Fruit fly (Drosophila melanogaster) whole organism, adult: ENCODE results near the gene VAChT.

ENCODE experiments used
- CG11617 ChIP-seq: fragments of 200-800 bp; sonication (Bioruptor generic); optimal IDR thresholded peaks from 2 replicates; lab custom pipeline; 2017; ENCODE audit warnings: mild to moderate bottlenecking, missing biosample characterization, missing genetic modification reagents, missing genetic modification characterization
- CG12768 ChIP-seq: fragments of 200-800 bp; sonication (Bioruptor generic); optimal IDR thresholded peaks from 2 replicates; lab custom pipeline; 2017; ENCODE audit warnings: missing biosample characterization, missing genetic modification characterization, mild to moderate bottlenecking, moderate library complexity, missing genetic modification reagents
- CG14711 ChIP-seq: fragments of 200-800 bp; sonication (Bioruptor generic); optimal IDR thresholded peaks from 2 replicates; lab custom pipeline; 2018; ENCODE audit warnings: missing biosample characterization, mild to moderate bottlenecking, missing genetic modification characterization, moderate library complexity
- CG1620 ChIP-seq: fragments of 200-800 bp; sonication (Bioruptor generic); optimal IDR thresholded peaks from 2 replicates; lab custom pipeline; 2016; ENCODE audit warnings: missing biosample characterization, missing genetic modification characterization
- CG33017 ChIP-seq: fragments of 200-800 bp; sonication (Bioruptor generic); optimal IDR thresholded peaks from 2 replicates; lab custom pipeline; 2018; ENCODE audit warnings: missing biosample characterization, mild to moderate bottlenecking, missing genetic modification characterization, moderate library complexity
- CG5204 ChIP-seq: fragments of 200-800 bp; sonication (Bioruptor generic); optimal IDR thresholded peaks from 2 replicates; lab custom pipeline; 2016; ENCODE audit warnings: missing biosample characterization, missing genetic modification characterization
- CG7045 ChIP-seq: fragments of 200-800 bp; sonication (Bioruptor generic); optimal IDR thresholded peaks from 2 replicates; lab custom pipeline; 2017; ENCODE audit warnings: missing biosample characterization, mild to moderate bottlenecking, missing genetic modification characterization
- CG7101 ChIP-seq: fragments of 200-800 bp; sonication (Bioruptor generic); optimal IDR thresholded peaks from 2 replicates; lab custom pipeline; 2018; ENCODE audit warnings: missing biosample characterization, mild to moderate bottlenecking, missing genetic modification characterization, moderate library complexity
- Clk ChIP-seq: fragments of 200-800 bp; sonication (Bioruptor generic); optimal IDR thresholded peaks from 2 replicates; lab custom pipeline; 2017; ENCODE audit warnings: missing biosample characterization, missing genetic modification characterization
- Crg-1 ChIP-seq: fragments of 200-800 bp; sonication (Bioruptor generic); optimal IDR thresholded peaks from 2 replicates; lab custom pipeline; 2016; ENCODE audit warnings: missing biosample characterization, missing genetic modification characterization
- Hr96 ChIP-seq: fragments of 200-800 bp; sonication (Bioruptor generic); optimal IDR thresholded peaks from 2 replicates; lab custom pipeline; 2016; ENCODE audit warnings: missing biosample characterization, missing genetic modification characterization
- Mnt ChIP-seq: fragments of 200-800 bp; sonication (Bioruptor generic); optimal IDR thresholded peaks from 2 replicates; lab custom pipeline; 2016; ENCODE audit warnings: missing biosample characterization, mild to moderate bottlenecking, missing genetic modification characterization
- bab1 ChIP-seq: fragments of 200-800 bp; sonication (Bioruptor generic); optimal IDR thresholded peaks from 3 replicates; lab custom pipeline; 2019; ENCODE audit warnings: missing biosample characterization, mild to moderate bottlenecking, missing genetic modification characterization, moderate library complexity
- cic ChIP-seq: fragments of 200-800 bp; sonication (Bioruptor generic); optimal IDR thresholded peaks from 2 replicates; lab custom pipeline; 2017; ENCODE audit warnings: missing biosample characterization, mild to moderate bottlenecking, missing genetic modification characterization, moderate library complexity
- cnc ChIP-seq, 2 experiments: fragments of >200 bp; optimal IDR thresholded peaks; 2 replicates each; lab custom pipeline; 2017
- kay ChIP-seq: fragments of 200-800 bp; sonication (Bioruptor generic); peaks from one replicate; lab custom pipeline; 2016; ENCODE audit warnings: missing biosample characterization, missing genetic modification characterization, borderline replicate concordance
- ovo ChIP-seq: fragments of 200-800 bp; sonication (Bioruptor generic); optimal IDR thresholded peaks from 2 replicates; lab custom pipeline; 2016; ENCODE audit warnings: missing biosample characterization, missing genetic modification characterization
- pad ChIP-seq: fragments of 200-800 bp; sonication (Bioruptor generic); optimal IDR thresholded peaks from 3 replicates; lab custom pipeline; 2017; ENCODE audit warnings: missing biosample characterization, missing genetic modification characterization, mild to moderate bottlenecking, moderate library complexity, missing genetic modification reagents
- tj ChIP-seq: fragments of 200-800 bp; sonication (Bioruptor generic); optimal IDR thresholded peaks from 3 replicates; lab custom pipeline; 2017; ENCODE audit warnings: missing biosample characterization, mild to moderate bottlenecking, missing genetic modification characterization, moderate library complexity
- toe ChIP-seq: fragments of 200-800 bp; sonication (Bioruptor generic); optimal IDR thresholded peaks from 2 replicates; lab custom pipeline; 2016; ENCODE audit warnings: missing biosample characterization, missing genetic modification characterization

Gene VAChT

dm6 chr3R:18739978-18740954 is 35.0 kb downstream of the VAChT start:
- TF ChIP-seq CG1620 (GFP tag; lab: Kevin White, UChicago) (no peak), Hr96 (peak; percentile 27), pad (GFP tag; lab: Kevin White, UChicago) (peak; percentile 90), Mnt (GFP tag; lab: Kevin White, UChicago) (peak; percentile 27), CG5204 (peak; percentile 5), toe (GFP tag; lab: Kevin White, UChicago) (no peak), CG33017 (peak; percentile 32), cic (GFP tag; lab: Kevin White, UChicago) (no peak), CG7101 (tag; lab: Kevin White, UChicago) (no peak), ovo (GFP tag; lab: Kevin White, UChicago) (no peak), CG11617 (GFP tag; lab: Kevin White, UChicago) (no peak), CG12768 (GFP tag; lab: Kevin White, UChicago) (peak; percentile 4), Clk (no peak), kay (peak; percentile 68), cnc (optimal IDR thresholded peaks at IDR 0.05; lab: Kevin White, UChicago) (no peak), CG7045 (GFP tag; lab: Kevin White, UChicago) (no peak), bab1 (no peak), CG14711 (no peak), Crg-1 (GFP tag; lab: Kevin White, UChicago) (no peak), tj (GFP tag; lab: Kevin White, UChicago) (peak; percentile 21)

dm6 chr3R:18741027-18741843 is 35.9 kb downstream of the VAChT start:
- no peak for TF ChIP-seq ovo (GFP tag; lab: Kevin White, UChicago)
- TF ChIP-seq cnc (optimal IDR thresholded peaks at IDR 0.05; lab: Kevin White, UChicago), result no peak
- TF ChIP-seq Hr96, result no peak
- peak; percentile 86 for TF ChIP-seq CG14711
- TF ChIP-seq CG11617 (GFP tag; lab: Kevin White, UChicago), result peak; percentile 18
- no peak for TF ChIP-seq CG1620 (GFP tag; lab: Kevin White, UChicago)
- TF ChIP-seq cic (GFP tag; lab: Kevin White, UChicago), result no peak
- TF ChIP-seq pad (GFP tag; lab: Kevin White, UChicago), result peak; percentile 71
- no peak for TF ChIP-seq kay
- peak; percentile 45 for TF ChIP-seq CG7045 (GFP tag; lab: Kevin White, UChicago)
- peak; percentile 91 for TF ChIP-seq bab1
- no peak for TF ChIP-seq CG5204
- TF ChIP-seq CG33017, result peak; percentile 36
- TF ChIP-seq CG7101 (tag; lab: Kevin White, UChicago), result peak; percentile 84
- TF ChIP-seq Mnt (GFP tag; lab: Kevin White, UChicago), result no peak
- TF ChIP-seq CG12768 (GFP tag; lab: Kevin White, UChicago), result peak; percentile 68
- no peak for TF ChIP-seq Crg-1 (GFP tag; lab: Kevin White, UChicago)

dm6 chr3R:18741844-18742187 is 36.5 kb downstream of the VAChT start:
- no peak for TF ChIP-seq CG11617 (GFP tag; lab: Kevin White, UChicago)
- no peak for TF ChIP-seq cic (GFP tag; lab: Kevin White, UChicago)
- TF ChIP-seq kay, result no peak
- TF ChIP-seq toe (GFP tag; lab: Kevin White, UChicago), result no peak
- TF ChIP-seq Hr96, result no peak
- no peak for TF ChIP-seq CG14711
- no peak for TF ChIP-seq ovo (GFP tag; lab: Kevin White, UChicago)
- no peak for TF ChIP-seq CG1620 (GFP tag; lab: Kevin White, UChicago)
- no peak for TF ChIP-seq CG5204
- TF ChIP-seq CG7101 (tag; lab: Kevin White, UChicago), result no peak
- TF ChIP-seq Clk, result no peak
- TF ChIP-seq CG12768 (GFP tag; lab: Kevin White, UChicago), result no peak
- TF ChIP-seq Crg-1 (GFP tag; lab: Kevin White, UChicago), result no peak
- no peak for TF ChIP-seq pad (GFP tag; lab: Kevin White, UChicago)
- TF ChIP-seq CG7045 (GFP tag; lab: Kevin White, UChicago), result no peak
- TF ChIP-seq CG33017, result no peak
- TF ChIP-seq Mnt (GFP tag; lab: Kevin White, UChicago), result no peak
- no peak for TF ChIP-seq cnc (optimal IDR thresholded peaks at IDR 0.05; lab: Kevin White, UChicago)
- no peak for TF ChIP-seq tj (GFP tag; lab: Kevin White, UChicago)
- no peak for TF ChIP-seq bab1

- TF ChIP-seq CG12768 (GFP tag; lab: Kevin White, UChicago) (peak; percentile 33), Hr96 (no peak), Crg-1 (GFP tag; lab: Kevin White, UChicago) (no peak), CG7101 (tag; lab: Kevin White, UChicago) (peak; percentile 41), CG33017 (no peak), CG5204 (no peak), Clk (no peak), pad (GFP tag; lab: Kevin White, UChicago) (peak; percentile 88), CG7045 (GFP tag; lab: Kevin White, UChicago) (no peak), tj (GFP tag; lab: Kevin White, UChicago) (peak; percentile 97), CG11617 (GFP tag; lab: Kevin White, UChicago) (peak; percentile 22), cnc (optimal IDR thresholded peaks at IDR 0.05; lab: Kevin White, UChicago) (no peak), CG1620 (GFP tag; lab: Kevin White, UChicago) (no peak), toe (GFP tag; lab: Kevin White, UChicago) (no peak), CG14711 (peak; percentile 61), kay (no peak), ovo (GFP tag; lab: Kevin White, UChicago) (peak; percentile 63), bab1 (no peak), Mnt (GFP tag; lab: Kevin White, UChicago) (peak; percentile 63), cic (GFP tag; lab: Kevin White, UChicago) (no peak)
These were observed 37.3 kb downstream of the VAChT start for dm6 chr3R:18742358-18743269.
